Fruit fly (Drosophila melanogaster) whole organism, embryonic: ENCODE results near the gene Charon.

Source experiments
- BEAF-32 ChIP-seq: fragments of 200-800 bp; sonication (Bioruptor generic); optimal IDR thresholded peaks from 3 replicates; lab custom pipeline; 2017; ENCODE audit warnings: missing biosample characterization, missing genetic modification characterization, mild to moderate bottlenecking, moderate library complexity, missing genetic modification reagents
- Bgb ChIP-seq: fragments of 200-800 bp; sonication (Bioruptor generic); IDR thresholded peaks from 2 replicates; pipeline ENCODE4 v1.3.6; 2022; ENCODE audit warnings: missing biosample characterization, missing genetic modification characterization; ENCODE audit not compliant: partially characterized antibody
- C15 ChIP-seq: fragments of 200-800 bp; sonication (Bioruptor generic); IDR thresholded peaks from 3 replicates; pipeline ENCODE4 v1.3.6; 2022; ENCODE audit warnings: missing biosample characterization, missing genetic modification characterization
- CG10267 ChIP-seq: fragments of 200-800 bp; sonication (Bioruptor generic); optimal IDR thresholded peaks from 2 replicates; lab custom pipeline; 2018; ENCODE audit warnings: missing biosample characterization, mild to moderate bottlenecking, missing genetic modification characterization, moderate library complexity
- CG12769 ChIP-seq: fragments of 200-800 bp; sonication (Bioruptor generic); optimal IDR thresholded peaks from 2 replicates; lab custom pipeline; 2019; ENCODE audit warnings: missing biosample characterization, mild to moderate bottlenecking, missing genetic modification characterization, moderate library complexity
- CG14014 ChIP-seq: fragments of 200-800 bp; sonication (Bioruptor generic); IDR thresholded peaks from 2 replicates; pipeline ENCODE4 v1.3.6; 2022; ENCODE audit warnings: missing biosample characterization, missing genetic modification characterization
- CG14441 ChIP-seq: fragments of 200-800 bp; sonication (Bioruptor generic); IDR thresholded peaks from 2 replicates; pipeline ENCODE4 v1.3.6; 2022; ENCODE audit warnings: missing biosample characterization, missing genetic modification characterization
- CG14710 ChIP-seq: fragments of 200-800 bp; sonication (Bioruptor generic); optimal IDR thresholded peaks from 3 replicates; lab custom pipeline; 2019; ENCODE audit warnings: missing biosample characterization, mild to moderate bottlenecking, missing genetic modification characterization, moderate library complexity
- CG17568 ChIP-seq: fragments of 200-800 bp; sonication (Bioruptor generic); optimal IDR thresholded peaks from 2 replicates; lab custom pipeline; 2018; ENCODE audit warnings: missing biosample characterization, mild to moderate bottlenecking, missing genetic modification characterization, moderate library complexity
- CG31388 ChIP-seq: fragments of 200-800 bp; sonication (Bioruptor generic); optimal IDR thresholded peaks from 2 replicates; lab custom pipeline; 2016; ENCODE audit warnings: missing biosample characterization, missing genetic modification characterization
- CG34224 ChIP-seq: fragments of 200-800 bp; sonication (Bioruptor generic); IDR thresholded peaks from 3 replicates; pipeline ENCODE4 v1.3.6; 2022; ENCODE audit warnings: missing biosample characterization, missing genetic modification characterization; ENCODE audit not compliant: partially characterized antibody
- CG5180 ChIP-seq: fragments of 200-800 bp; sonication (Bioruptor generic); optimal IDR thresholded peaks from 3 replicates; lab custom pipeline; 2017; ENCODE audit warnings: missing biosample characterization, missing genetic modification characterization, mild to moderate bottlenecking, moderate library complexity, missing genetic modification reagents
- CG8281 ChIP-seq: fragments of 200-800 bp; sonication (Bioruptor generic); optimal IDR thresholded peaks from 2 replicates; lab custom pipeline; 2018; ENCODE audit warnings: missing biosample characterization, mild to moderate bottlenecking, missing genetic modification characterization, moderate library complexity
- CG8388 ChIP-seq: fragments of 200-800 bp; sonication (Bioruptor generic); optimal IDR thresholded peaks from 2 replicates; lab custom pipeline; 2019; ENCODE audit warnings: missing biosample characterization, mild to moderate bottlenecking, missing genetic modification characterization, moderate library complexity
- CG9609 ChIP-seq: fragments of 200-800 bp; sonication (Bioruptor generic); optimal IDR thresholded peaks from 3 replicates; lab custom pipeline; 2016; ENCODE audit warnings: missing biosample characterization, missing genetic modification characterization
- Dll ChIP-seq: fragments of 200-800 bp; sonication (Bioruptor generic); IDR thresholded peaks from 4 replicates; pipeline ENCODE4 v1.3.6; 2022; ENCODE audit warnings: missing biosample characterization, missing genetic modification characterization; ENCODE audit not compliant: partially characterized antibody
- Ets97D ChIP-seq: fragments of 200-800 bp; sonication (Bioruptor generic); optimal IDR thresholded peaks from 3 replicates; lab custom pipeline; 2016; ENCODE audit warnings: missing biosample characterization, missing genetic modification characterization
- Hr78 ChIP-seq, 2 experiments: fragments of 200-800 bp in 1 of 2; fragments of >200 bp in 1 of 2; sonication (Bioruptor generic) in 1 of 2; optimal IDR thresholded peaks; 2 replicates each; lab custom pipeline; 2017 to 2019; ENCODE audit warnings: missing biosample characterization in 2 of 2, missing genetic modification characterization in 2 of 2, mild to moderate bottlenecking in 1 of 2, moderate library complexity in 1 of 2
- Lhr ChIP-seq: fragments of 200-800 bp; sonication (Bioruptor generic); optimal IDR thresholded peaks from 3 replicates; lab custom pipeline; 2017; ENCODE audit warnings: mild to moderate bottlenecking, missing biosample characterization, missing genetic modification reagents, missing genetic modification characterization
- Lpt ChIP-seq: fragments of >200 bp; optimal IDR thresholded peaks from 2 replicates; lab custom pipeline; 2018; ENCODE audit warnings: missing biosample characterization, missing genetic modification characterization
- Med ChIP-seq: fragments of 200-800 bp; sonication (Bioruptor generic); peaks from one replicate; lab custom pipeline; 2016; ENCODE audit warnings: missing biosample characterization, missing genetic modification characterization, mild to moderate bottlenecking, inconsistent platforms, moderate library complexity
- NfI ChIP-seq: fragments of 200-800 bp; sonication (Bioruptor generic); optimal IDR thresholded peaks from 3 replicates; lab custom pipeline; 2018; ENCODE audit warnings: missing biosample characterization, mild to moderate bottlenecking, missing genetic modification characterization, moderate library complexity
- Pdp1 ChIP-seq, 2 experiments: fragments of 200-800 bp; sonication (Bioruptor generic); optimal IDR thresholded peaks; 3 replicates each; lab custom pipeline; 2016; ENCODE audit warnings: missing biosample characterization in 2 of 2, missing genetic modification characterization in 2 of 2, mild to moderate bottlenecking in 1 of 2, moderate library complexity in 1 of 2
- Xrp1 ChIP-seq: fragments of 200-800 bp; sonication (Bioruptor generic); IDR thresholded peaks from 2 replicates; pipeline ENCODE4 v1.3.6; 2022; ENCODE audit warnings: missing biosample characterization, missing genetic modification characterization
- caup ChIP-seq: fragments of 200-800 bp; sonication (Bioruptor generic); optimal IDR thresholded peaks from 3 replicates; lab custom pipeline; 2017; ENCODE audit warnings: missing biosample characterization, mild to moderate bottlenecking, missing genetic modification characterization, moderate library complexity; ENCODE audit not compliant: severe bottlenecking
- chinmo ChIP-seq: fragments of 200-800 bp; sonication (Bioruptor generic); IDR thresholded peaks from 4 replicates; pipeline ENCODE4 v1.3.6; 2022; ENCODE audit warnings: missing biosample characterization, missing genetic modification characterization; ENCODE audit not compliant: partially characterized antibody
- crol ChIP-seq: fragments of 200-800 bp; sonication (Bioruptor generic); IDR thresholded peaks from 2 replicates; pipeline ENCODE4 v1.3.6; 2022; ENCODE audit warnings: missing biosample characterization, missing genetic modification characterization
- dan ChIP-seq: fragments of 200-800 bp; sonication (Bioruptor generic); IDR thresholded peaks from 2 replicates; pipeline ENCODE4 v1.3.6; 2022; ENCODE audit warnings: missing biosample characterization, missing genetic modification characterization
- danr ChIP-seq: fragments of 200-800 bp; sonication (Bioruptor generic); IDR thresholded peaks from 2 replicates; pipeline ENCODE4 v1.3.6; 2022; ENCODE audit warnings: missing biosample characterization, missing genetic modification characterization
- fd102C ChIP-seq: fragments of 200-800 bp; sonication (Bioruptor generic); optimal IDR thresholded peaks from 2 replicates; lab custom pipeline; 2018; ENCODE audit warnings: missing biosample characterization, mild to moderate bottlenecking, missing genetic modification characterization, moderate library complexity
- grn ChIP-seq: fragments of 200-800 bp; sonication (Bioruptor generic); optimal IDR thresholded peaks from 3 replicates; lab custom pipeline; 2017; ENCODE audit warnings: missing biosample characterization, missing genetic modification characterization
- her ChIP-seq: fragments of 200-800 bp; sonication (Bioruptor generic); optimal IDR thresholded peaks from 2 replicates; lab custom pipeline; 2016; ENCODE audit warnings: missing biosample characterization, missing genetic modification characterization
- inv ChIP-seq: fragments of 200-800 bp; sonication (Bioruptor generic); IDR thresholded peaks from 2 replicates; pipeline ENCODE4 v1.3.6; 2022; ENCODE audit warnings: missing biosample characterization, missing genetic modification characterization; ENCODE audit not compliant: partially characterized antibody
- jing ChIP-seq: fragments of 200-800 bp; sonication (Bioruptor generic); optimal IDR thresholded peaks from 2 replicates; lab custom pipeline; 2018; ENCODE audit warnings: missing biosample characterization, mild to moderate bottlenecking, missing genetic modification characterization
- org-1 ChIP-seq: fragments of 200-800 bp; sonication (Bioruptor generic); optimal IDR thresholded peaks from 2 replicates; lab custom pipeline; 2017; ENCODE audit warnings: missing biosample characterization, missing genetic modification characterization
- peb ChIP-seq: fragments of 200-800 bp; sonication (Bioruptor generic); IDR thresholded peaks from 2 replicates; pipeline ENCODE4 v1.3.6; 2022; ENCODE audit warnings: missing biosample characterization, missing genetic modification characterization
- pros ChIP-seq: fragments of 200-800 bp; sonication (Bioruptor generic); optimal IDR thresholded peaks from 3 replicates; lab custom pipeline; 2019; ENCODE audit warnings: missing biosample characterization, mild to moderate bottlenecking, missing genetic modification characterization, moderate library complexity
- sc ChIP-seq, 3 experiments: fragments of >200 bp in 2 of 3; fragments of 200-800 bp in 1 of 3; sonication (Bioruptor generic) in 1 of 3; optimal IDR thresholded peaks; 2 replicates in 2 of 3; 3 replicates in 1 of 3; lab custom pipeline; 2017; ENCODE audit warnings: mild to moderate bottlenecking in 1 of 3, missing biosample characterization in 1 of 3, missing genetic modification characterization in 1 of 3, missing genetic modification reagents in 1 of 3
- sens-2 ChIP-seq: fragments of 200-800 bp; sonication (Bioruptor generic); IDR thresholded peaks from 2 replicates; pipeline ENCODE4 v1.3.6; 2022; ENCODE audit warnings: missing biosample characterization, missing genetic modification characterization
- sima ChIP-seq: fragments of 200-800 bp; sonication (Bioruptor generic); optimal IDR thresholded peaks from 2 replicates; lab custom pipeline; 2016; ENCODE audit warnings: missing biosample characterization, missing genetic modification characterization
- sqz ChIP-seq: fragments of 200-800 bp; sonication (Bioruptor generic); optimal IDR thresholded peaks from 3 replicates; lab custom pipeline; 2018; ENCODE audit warnings: missing biosample characterization, mild to moderate bottlenecking, missing genetic modification characterization
- stc ChIP-seq: fragments of 200-800 bp; sonication (Bioruptor generic); IDR thresholded peaks from 2 replicates; pipeline ENCODE4 v1.3.6; 2022; ENCODE audit warnings: missing biosample characterization, missing genetic modification characterization
- trem ChIP-seq: fragments of 200-800 bp; optimal IDR thresholded peaks from 3 replicates; lab custom pipeline; 2019; ENCODE audit warnings: missing biosample characterization, mild to moderate bottlenecking, missing genetic modification characterization, moderate library complexity
- vnd ChIP-seq: fragments of 200-800 bp; sonication (Bioruptor generic); IDR thresholded peaks from 3 replicates; pipeline ENCODE4 v1.3.6; 2022; ENCODE audit warnings: missing biosample characterization, missing genetic modification characterization; ENCODE audit not compliant: partially characterized antibody
- z ChIP-seq: fragments of 200-800 bp; sonication (Bioruptor generic); IDR thresholded peaks from 3 replicates; pipeline ENCODE4 v1.3.6; 2022; ENCODE audit warnings: missing biosample characterization, missing genetic modification characterization

Gene Charon

dm6 chr2L:1125437-1125836 lies 47.2 kb downstream of the Charon start (continued):
- TF ChIP-seq z (GFP tag; lab: Robert Waterston, UW) (no peak), Med (GFP tag; lab: Kevin White, UChicago) (peak; percentile 73), grn (GFP tag; lab: Kevin White, UChicago) (peak; percentile 18), her (no peak), CG9609 (GFP tag; lab: Kevin White, UChicago) (no peak), stc (no peak), fd102C (GFP tag; lab: Kevin White, UChicago) (no peak), Lpt (GFP tag; lab: Kevin White, UChicago) (no peak), CG14441 (no peak), CG8388 (GFP tag; lab: Kevin White, UChicago) (no peak), Lhr (no peak), peb (GFP tag; lab: Robert Waterston, UW) (no peak), CG8281 (tag; lab: Kevin White, UChicago) (peak; percentile 99), danr (GFP tag; lab: Robert Waterston, UW) (no peak), CG14710 (tag; lab: Kevin White, UChicago) (no peak), C15 (GFP tag; lab: Robert Waterston, UW) (no peak), CG5180 (no peak), Hr78 (GFP tag; optimal IDR thresholded peaks at IDR 0.05; lab: Kevin White, UChicago) (peak in 1 of 2 experiments; percentile 6), sima (GFP tag; lab: Kevin White, UChicago) (no peak), CG34224 (no peak)
- TF ChIP-seq, all 482 proteins: peak for 43

DNA sequence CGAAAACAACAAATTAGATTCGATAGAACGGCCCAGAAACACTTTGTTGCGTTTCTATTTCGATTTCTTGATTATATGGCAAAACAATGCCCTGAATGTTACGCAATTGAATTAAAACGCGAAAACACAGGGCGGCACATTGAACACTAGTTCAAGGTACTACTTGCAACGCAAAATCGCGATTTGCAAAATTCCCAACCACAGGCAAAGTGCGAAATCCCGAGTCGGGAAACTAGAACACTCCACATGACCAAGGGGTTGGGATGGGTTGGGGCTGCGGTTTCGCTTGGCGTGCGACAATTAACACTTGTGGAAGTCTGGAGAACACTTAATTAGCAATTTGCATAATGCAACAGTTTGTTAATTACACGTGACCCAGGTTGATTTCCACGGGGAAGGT lies 48.3 kb downstream of the Charon start:
- TF ChIP-seq inv (GFP tag; lab: Robert Waterston, UW) (no peak), Xrp1 (GFP tag; lab: Robert Waterston, UW) (no peak), sens-2 (GFP tag; lab: Robert Waterston, UW) (no peak), chinmo (GFP tag; lab: Robert Waterston, UW) (0 out of 4 replicates have a peak, but pooled peaks have one; percentile 6), Bgb (GFP tag; lab: Robert Waterston, UW) (no peak), vnd (GFP tag; lab: Robert Waterston, UW) (0 out of 3 replicates have a peak, but pooled peaks have one; percentile 22), CG17568 (GFP tag; lab: Kevin White, UChicago) (no peak), Dll (no peak), dan (GFP tag; lab: Robert Waterston, UW) (no peak), jing (GFP tag; lab: Kevin White, UChicago) (no peak), sc (optimal IDR thresholded peaks at IDR 0.05; lab: Kevin White, UChicago) (no peak), sc (GFP tag; optimal IDR thresholded peaks at IDR 0.05; lab: Kevin White, UChicago) (no peak), crol (GFP tag; lab: Robert Waterston, UW) (no peak), NfI (GFP tag; lab: Kevin White, UChicago) (no peak), Ets97D (GFP tag; lab: Kevin White, UChicago) (no peak), Pdp1 (GFP tag; optimal IDR thresholded peaks at IDR 0.05; lab: Kevin White, UChicago) (peak in 1 of 2 experiments; percentile 40), sqz (no peak), CG12769 (tag; lab: Kevin White, UChicago) (no peak), BEAF-32 (GFP tag; lab: Kevin White, UChicago) (no peak), pros (GFP tag; lab: Kevin White, UChicago) (no peak), CG14014 (GFP tag; lab: Robert Waterston, UW) (no peak), org-1 (GFP tag; lab: Kevin White, UChicago) (no peak), CG31388 (no peak), CG10267 (no peak), trem (tag; lab: Kevin White, UChicago) (no peak), caup (GFP tag; lab: Kevin White, UChicago) (no peak)
